Worm (Caenorhabditis elegans) whole organism, L1 larva: ENCODE measurements around the gene dhrr-1.

Experiments used
- C04F5.9 ChIP-seq: sonication (generic microtip); optimal IDR thresholded peaks from 2 replicates; lab custom pipeline; 2016; ENCODE audit warnings: missing genetic modification characterization, missing compliant biosample characterization
- C16A3.4 ChIP-seq: fragments of 150-350 bp; optimal IDR thresholded peaks from 2 replicates; lab custom pipeline; 2014; ENCODE audit warnings: missing biosample characterization, missing genetic modification characterization
- aly-2 ChIP-seq: fragments of 150-350 bp; optimal IDR thresholded peaks from 2 replicates; lab custom pipeline; 2014; ENCODE audit warnings: missing biosample characterization, missing genetic modification characterization
- blmp-1 ChIP-seq: fragments of 150-350 bp; optimal IDR thresholded peaks from 2 replicates; lab custom pipeline; 2014; ENCODE audit warnings: missing biosample characterization, missing genetic modification characterization
- ceh-63 ChIP-seq: fragments of 200-800 bp; sonication (Bioruptor generic); optimal IDR thresholded peaks from 2 replicates; lab custom pipeline; 2018; ENCODE audit warnings: mild to moderate bottlenecking, missing genetic modification characterization, missing compliant biosample characterization
- ceh-88 ChIP-seq: fragments of 200-800 bp; sonication (Bioruptor generic); IDR thresholded peaks from 2 replicates; pipeline ENCODE4 v1.3.6; 2022; ENCODE audit warnings: missing genetic modification characterization, missing compliant biosample characterization
- dpl-1 ChIP-seq, 3 experiments: fragments of 150-350 bp in 2 of 3; sonication (generic microtip) in 1 of 3; optimal IDR thresholded peaks; 2 replicates each; lab custom pipeline; 2014 to 2017; ENCODE audit warnings: missing biosample characterization in 3 of 3, missing genetic modification characterization in 3 of 3, missing genetic modification reagents in 3 of 3
- dsc-1 ChIP-seq: sonication (generic microtip); optimal IDR thresholded peaks from 2 replicates; lab custom pipeline; 2016; ENCODE audit warnings: mild to moderate bottlenecking, missing genetic modification characterization, missing compliant biosample characterization
- efl-1 ChIP-seq, 4 experiments: fragments of 150-350 bp; optimal IDR thresholded peaks in 3 of 4; peaks in 1 of 4; 1 replicate in 1 of 4; 2 replicates in 3 of 4; lab custom pipeline; 2014; ENCODE audit warnings: missing biosample characterization in 2 of 4, missing genetic modification characterization in 2 of 4, missing genetic modification reagents in 2 of 4
- egl-27 ChIP-seq, 2 experiments: fragments of 150-350 bp in 1 of 2; sonication (generic microtip); optimal IDR thresholded peaks; 3 replicates each; lab custom pipeline; 2017 to 2018; ENCODE audit warnings: missing biosample characterization in 2 of 2, missing genetic modification characterization in 2 of 2, missing genetic modification reagents in 2 of 2
- elt-2 ChIP-seq: sonication (generic microtip); optimal IDR thresholded peaks from 2 replicates; lab custom pipeline; 2016; ENCODE audit warnings: missing genetic modification characterization, mild to moderate bottlenecking, inconsistent platforms, missing compliant biosample characterization, missing genetic modification reagents
- elt-3 ChIP-seq, 6 experiments: fragments of 150-350 bp in 1 of 6; sonication (generic microtip); optimal IDR thresholded peaks; 2 replicates each; lab custom pipeline; 2017 to 2018; ENCODE audit warnings: missing biosample characterization in 6 of 6, missing genetic modification characterization in 6 of 6, inconsistent platforms in 1 of 6
- fkh-4 ChIP-seq: sonication (generic microtip); optimal IDR thresholded peaks from 2 replicates; lab custom pipeline; 2016; ENCODE audit warnings: missing compliant biosample characterization, missing genetic modification characterization, borderline replicate concordance
- fos-1 ChIP-seq: fragments of 150-350 bp; optimal IDR thresholded peaks from 2 replicates; lab custom pipeline; 2014; ENCODE audit warnings: missing biosample characterization, missing genetic modification characterization
- irx-1 ChIP-seq: sonication (generic microtip); optimal IDR thresholded peaks from 2 replicates; lab custom pipeline; 2016; ENCODE audit warnings: missing genetic modification characterization, missing compliant biosample characterization
- jun-1 ChIP-seq: fragments of 150-350 bp; optimal IDR thresholded peaks from 2 replicates; lab custom pipeline; 2014; ENCODE audit warnings: missing biosample characterization, missing genetic modification reagents, missing genetic modification characterization
- lin-14 ChIP-seq: fragments of 200-800 bp; sonication (Bioruptor generic); optimal IDR thresholded peaks from 2 replicates; lab custom pipeline; 2018; ENCODE audit warnings: mild to moderate bottlenecking, missing genetic modification characterization, moderate library complexity, missing compliant biosample characterization
- lin-35 ChIP-seq, 2 experiments: fragments of 150-350 bp; optimal IDR thresholded peaks; 2 replicates each; lab custom pipeline; 2014; ENCODE audit warnings: missing biosample characterization in 2 of 2, missing genetic modification characterization in 2 of 2, missing genetic modification reagents in 2 of 2
- lir-3 ChIP-seq: sonication (generic microtip); optimal IDR thresholded peaks from 2 replicates; lab custom pipeline; 2016; ENCODE audit warnings: mild to moderate bottlenecking, missing genetic modification characterization, moderate library complexity, missing compliant biosample characterization; ENCODE audit not compliant: poor library complexity
- lsy-2 ChIP-seq, 2 experiments: fragments of 150-350 bp; optimal IDR thresholded peaks; 2 replicates each; lab custom pipeline; 2014; ENCODE audit warnings: missing biosample characterization in 2 of 2, missing genetic modification characterization in 2 of 2
- mdl-1 ChIP-seq, 2 experiments: fragments of 150-350 bp; optimal IDR thresholded peaks; 2 replicates each; lab custom pipeline; 2014 to 2017; ENCODE audit warnings: missing biosample characterization in 2 of 2, missing genetic modification characterization in 2 of 2, inconsistent platforms in 1 of 2
- mep-1 ChIP-seq: fragments of 150-350 bp; optimal IDR thresholded peaks from 2 replicates; lab custom pipeline; 2014; ENCODE audit warnings: missing biosample characterization, missing genetic modification characterization
- nhr-19 ChIP-seq: fragments of 200-800 bp; sonication (Bioruptor generic); conservative IDR thresholded peaks from 2 replicates; pipeline ENCODE4 v1.3.6; 2022; ENCODE audit warnings: missing genetic modification characterization, missing compliant biosample characterization
- nhr-20 ChIP-seq: sonication (generic microtip); optimal IDR thresholded peaks from 2 replicates; lab custom pipeline; 2016; ENCODE audit warnings: mild to moderate bottlenecking, missing genetic modification characterization, missing compliant biosample characterization
- nhr-28 ChIP-seq: fragments of 150-350 bp; optimal IDR thresholded peaks from 2 replicates; lab custom pipeline; 2014; ENCODE audit warnings: missing biosample characterization, missing genetic modification characterization
- nhr-71 ChIP-seq: sonication (generic microtip); optimal IDR thresholded peaks from 2 replicates; lab custom pipeline; 2016; ENCODE audit warnings: mild to moderate bottlenecking, missing genetic modification characterization, moderate library complexity, missing compliant biosample characterization
- nhr-84 ChIP-seq: sonication (generic microtip); optimal IDR thresholded peaks from 2 replicates; lab custom pipeline; 2017; ENCODE audit warnings: missing biosample characterization, missing genetic modification characterization
- nhr-85 ChIP-seq: sonication (generic microtip); peaks from one replicate; lab custom pipeline; 2016; ENCODE audit warnings: missing genetic modification characterization, inconsistent platforms, missing compliant biosample characterization
- skn-1 ChIP-seq: fragments of 150-350 bp; optimal IDR thresholded peaks from 2 replicates; lab custom pipeline; 2014; ENCODE audit warnings: missing biosample characterization, missing genetic modification characterization
- snu-23 ChIP-seq: sonication (generic microtip); optimal IDR thresholded peaks from 2 replicates; lab custom pipeline; 2016; ENCODE audit warnings: missing genetic modification characterization, missing compliant biosample characterization
- sup-37 ChIP-seq: fragments of 200-800 bp; sonication (Bioruptor generic); optimal IDR thresholded peaks from 2 replicates; lab custom pipeline; 2018; ENCODE audit warnings: mild to moderate bottlenecking, missing genetic modification characterization, missing compliant biosample characterization
- tbx-2 ChIP-seq: sonication (generic microtip); optimal IDR thresholded peaks from 2 replicates; lab custom pipeline; 2016; ENCODE audit warnings: missing genetic modification characterization, missing compliant biosample characterization
- unc-30 ChIP-seq: sonication (generic microtip); optimal IDR thresholded peaks from 2 replicates; lab custom pipeline; 2017; ENCODE audit warnings: missing biosample characterization, missing genetic modification characterization
- unc-86 ChIP-seq: sonication (generic microtip); optimal IDR thresholded peaks from 2 replicates; lab custom pipeline; 2016; ENCODE audit warnings: missing genetic modification characterization, missing compliant biosample characterization
- vab-15 ChIP-seq: sonication (generic microtip); optimal IDR thresholded peaks from 2 replicates; lab custom pipeline; 2017; ENCODE audit warnings: missing genotype, mild to moderate bottlenecking, missing genetic modification characterization, missing compliant biosample characterization
- xbp-1 ChIP-seq: sonication (generic microtip); optimal IDR thresholded peaks from 2 replicates; lab custom pipeline; 2016; ENCODE audit warnings: missing genetic modification characterization, missing compliant biosample characterization
- ztf-11 ChIP-seq, 2 experiments: sonication (generic microtip); optimal IDR thresholded peaks; 2 replicates each; lab custom pipeline; 2016 to 2017; ENCODE audit warnings: missing genetic modification characterization in 2 of 2, missing biosample characterization in 1 of 2, missing compliant biosample characterization in 1 of 2

Gene dhrr-1

ce11 chrIII:8981847-8982479 lies 37.5 kb downstream of the dhrr-1 start, which contains the start of gene pde-2 (continued):
- TF ChIP-seq unc-86 (tag; lab: Kevin White, UChicago), result peak; percentile 5
- no peak for TF ChIP-seq sup-37
- peak; percentile 60 for TF ChIP-seq snu-23 (GFP tag; lab: Kevin White, UChicago)
- TF ChIP-seq elt-2 (tag; lab: Kevin White, UChicago), result no peak
- no peak for TF ChIP-seq vab-15 (tag; lab: Kevin White, UChicago)
- peak; percentile 19 to 45 for TF ChIP-seq efl-1 (optimal IDR thresholded peaks at IDR 0.05; lab: Kevin White, UChicago)
- TF ChIP-seq efl-1 (GFP tag; optimal IDR thresholded peaks at IDR 0.05 in 1 of 2; lab: Kevin White, UChicago), result no peak

ce11 chrIII:8983135-8983534 lies 38.7 kb downstream of the dhrr-1 start:
- peak in 3 of 6 experiments; percentile 38 to 69 (median 51) for TF ChIP-seq elt-3 (tag; optimal IDR thresholded peaks at IDR 0.05; lab: Kevin White, UChicago)
- peak; percentile 83 for TF ChIP-seq blmp-1 (tag; lab: Kevin White, UChicago)
- no peak for TF ChIP-seq C04F5.9 (tag; lab: Kevin White, UChicago)
- TF ChIP-seq lin-14 (GFP tag; lab: Kevin White, UChicago), result peak; percentile 59
- peak; percentile 33 for TF ChIP-seq snu-23 (GFP tag; lab: Kevin White, UChicago)
- no peak for TF ChIP-seq irx-1 (tag; lab: Kevin White, UChicago)
- TF ChIP-seq dsc-1 (tag; lab: Kevin White, UChicago), result peak; percentile 34
- no peak for TF ChIP-seq fos-1
- peak; percentile 52 for TF ChIP-seq unc-86 (tag; lab: Kevin White, UChicago)
- TF ChIP-seq nhr-71 (tag; lab: Kevin White, UChicago), result peak; percentile 29

- peak; percentile 15 to 68 for TF ChIP-seq lin-35 (GFP tag; optimal IDR thresholded peaks at IDR 0.05; lab: Kevin White, UChicago)
- TF ChIP-seq C16A3.4 (tag; lab: Kevin White, UChicago), result peak; percentile 1
- TF ChIP-seq unc-30 (tag; lab: Kevin White, UChicago), result no peak
- TF ChIP-seq tbx-2 (tag; lab: Kevin White, UChicago), result peak; percentile 18
- TF ChIP-seq ceh-63 (GFP tag; lab: Kevin White, UChicago), result no peak
- peak in 1 of 2 experiments; percentile 46 for TF ChIP-seq lsy-2 (tag; optimal IDR thresholded peaks at IDR 0.05; lab: Kevin White, UChicago)
- peak; percentile 36; the same call in 1 of the 2 replicates for TF ChIP-seq nhr-19 (GFP tag; lab: Robert Waterston, UW)
- peak; percentile 97 for TF ChIP-seq blmp-1 (tag; lab: Kevin White, UChicago)
- TF ChIP-seq jun-1 (tag; lab: Kevin White, UChicago), result peak; percentile 5
- TF ChIP-seq elt-3 (tag; optimal IDR thresholded peaks at IDR 0.05; lab: Kevin White, UChicago), result peak; percentile 16 to 87 (median 75)
- TF ChIP-seq nhr-85, result peak; percentile 69
- TF ChIP-seq nhr-28 (tag; lab: Kevin White, UChicago), result no peak
- TF ChIP-seq skn-1, result peak; percentile 23
- TF ChIP-seq xbp-1 (tag; lab: Kevin White, UChicago), result no peak
- TF ChIP-seq mdl-1 (tag; optimal IDR thresholded peaks at IDR 0.05; lab: Kevin White, UChicago), result peak in 1 of 2 experiments; percentile 87
- peak; percentile 50 for TF ChIP-seq nhr-71 (tag; lab: Kevin White, UChicago)
- TF ChIP-seq mep-1 (tag; lab: Kevin White, UChicago), result peak; percentile 25
- peak in 1 of 3 experiments; percentile 20 for TF ChIP-seq dpl-1 (GFP tag; optimal IDR thresholded peaks at IDR 0.05; lab: Kevin White, UChicago)
- TF ChIP-seq snu-23 (GFP tag; lab: Kevin White, UChicago), result peak; percentile 35
- no peak for TF ChIP-seq efl-1 (optimal IDR thresholded peaks at IDR 0.05; lab: Kevin White, UChicago)
- peak in 1 of 2 experiments; percentile 91 for TF ChIP-seq efl-1 (GFP tag; optimal IDR thresholded peaks at IDR 0.05 in 1 of 2; lab: Kevin White, UChicago)
- TF ChIP-seq fkh-4 (tag; lab: Kevin White, UChicago), result no peak
- TF ChIP-seq lir-3 (tag; lab: Kevin White, UChicago), result peak; percentile 40
- peak; percentile 58 for TF ChIP-seq lin-14 (GFP tag; lab: Kevin White, UChicago)
- TF ChIP-seq ceh-88, result no peak
- peak; percentile 67 for TF ChIP-seq nhr-20 (tag; lab: Kevin White, UChicago)
Observed at ce11 chrIII:8983811-8984210, 39.4 kb downstream of the dhrr-1 start.

ce11 chrIII:8984412-8984811 lies 40.0 kb downstream of the dhrr-1 start:
- TF ChIP-seq aly-2 (tag; lab: Kevin White, UChicago), result no peak
- no peak for TF ChIP-seq egl-27 (tag; optimal IDR thresholded peaks at IDR 0.05; lab: Kevin White, UChicago)
- peak; percentile 7 for TF ChIP-seq elt-2 (tag; lab: Kevin White, UChicago)
- no peak for TF ChIP-seq nhr-84 (tag; lab: Kevin White, UChicago)
- TF ChIP-seq irx-1 (tag; lab: Kevin White, UChicago), result no peak
- peak; percentile 51 for TF ChIP-seq blmp-1 (tag; lab: Kevin White, UChicago)
- TF ChIP-seq ztf-11 (tag; optimal IDR thresholded peaks at IDR 0.05; lab: Kevin White, UChicago), result no peak
